Worm (Caenorhabditis elegans) whole organism, midembryonic: ENCODE data around the gene mtl-1.

Experiments
- cog-1 ChIP-seq: sonication (generic microtip); optimal IDR thresholded peaks from 2 replicates; lab custom pipeline; 2016; ENCODE audit warnings: missing genetic modification characterization, missing compliant biosample characterization
- med-1 ChIP-seq: sonication (generic microtip); optimal IDR thresholded peaks from 2 replicates; lab custom pipeline; 2017; ENCODE audit warnings: missing genetic modification characterization, mild to moderate bottlenecking, missing compliant biosample characterization, antibody characterized with exemption, missing genetic modification reagents; ENCODE audit not compliant: insufficient read depth
- ref-1 ChIP-seq: fragments of 200-800 bp; sonication (Bioruptor generic); conservative IDR thresholded peaks from 2 replicates; pipeline ENCODE4 v1.3.6; 2022; ENCODE audit warnings: missing genetic modification reagents, missing genetic modification characterization, missing compliant biosample characterization
- tab-1 ChIP-seq: fragments of 200-800 bp; sonication (Bioruptor generic); IDR thresholded peaks from 2 replicates; pipeline ENCODE4 v1.3.6; 2022; ENCODE audit warnings: missing genetic modification characterization, missing compliant biosample characterization
- ztf-23 ChIP-seq: fragments of 200-800 bp; sonication (Bioruptor generic); IDR thresholded peaks from 2 replicates; pipeline ENCODE4 v1.3.6; 2022; ENCODE audit warnings: missing genetic modification reagents, missing genetic modification characterization, missing compliant biosample characterization
- ztf-29 ChIP-seq: fragments of 200-800 bp; sonication (Bioruptor generic); IDR thresholded peaks from 2 replicates; pipeline ENCODE4 v1.3.6; 2022; ENCODE audit warnings: missing genetic modification reagents, missing genetic modification characterization, missing compliant biosample characterization

ce11 chrV:6681501-6681900 lies 10.2 kb downstream of the mtl-1 start, which contains the start of gene egl-46:
- TF ChIP-seq cog-1 = no peak
- TF ChIP-seq ztf-29 = no peak
- no peak for TF ChIP-seq ref-1 (GFP tag; lab: Robert Waterston, UW)
- TF ChIP-seq tab-1 (GFP tag; lab: Robert Waterston, UW) = no peak
- no peak for TF ChIP-seq ztf-23 (GFP tag; lab: Robert Waterston, UW)
- no peak for TF ChIP-seq med-1 (GFP tag; lab: Kevin White, UChicago)
